Worm (Caenorhabditis elegans): ENCODE measurements around the gene C13A2.12.

ce11 chrV:7298463-7298862, 39.4 kb downstream of the C13A2.12 start, which contains the start of gene F07G11.3:
- TF ChIP-seq egl-27 (tag; optimal IDR thresholded peaks at IDR 0.05) (no peak), elt-3 (tag; optimal IDR thresholded peaks at IDR 0.05) (no peak), skn-1 (tag; optimal IDR thresholded peaks at IDR 0.05) (no peak), ceh-16 (tag; optimal IDR thresholded peaks at IDR 0.05) (no peak), nhr-25 (tag; optimal IDR thresholded peaks at IDR 0.05) (no peak), R02D3.7 (tag; optimal IDR thresholded peaks at IDR 0.05) (no peak), elt-1 (tag; optimal IDR thresholded peaks at IDR 0.05) (no peak), nhr-237 (tag; optimal IDR thresholded peaks at IDR 0.05) (no peak), sma-3 (GFP tag; optimal IDR thresholded peaks at IDR 0.05) (no peak), unc-62 (GFP tag; optimal IDR thresholded peaks at IDR 0.05) (no peak)

All from whole organism, L2 larva.